Worm (Caenorhabditis elegans): ENCODE data around the gene F02C12.2.

F02C12.2 gene

ce11 chrX:13415722-13416121 is 16.6 kb upstream of the F02C12.2 start, which contains the start of gene C29F7.2 (continued):
- TF ChIP-seq dmd-6 (GFP tag; IDR thresholded peaks at IDR 0.05) (peak; percentile 48; the same call in 1 of the 2 replicates), lin-1 (GFP tag; IDR thresholded peaks at IDR 0.05) (no peak), D1046.2 (GFP tag; IDR thresholded peaks at IDR 0.05) (no peak), daf-8 (GFP tag; IDR thresholded peaks at IDR 0.05) (no peak), unc-39 (tag; optimal IDR thresholded peaks at IDR 0.05) (no peak), egl-43 (GFP tag; IDR thresholded peaks at IDR 0.05) (no peak), nhr-237 (tag; optimal IDR thresholded peaks at IDR 0.05) (no peak), ces-1 (GFP tag; optimal IDR thresholded peaks at IDR 0.05) (no peak), Y105C5A.15 (GFP tag; IDR thresholded peaks at IDR 0.05) (no peak), mdl-1 (tag; optimal IDR thresholded peaks at IDR 0.05) (no peak), daf-16 (GFP tag; optimal IDR thresholded peaks at IDR 0.05) (peak in 1 of 2 experiments; percentile 2), daf-16 (tag; optimal IDR thresholded peaks at IDR 0.05) (peak; percentile 91), pqm-1 (tag; optimal IDR thresholded peaks at IDR 0.05) (peak; percentile 47), arid-1 (GFP tag; conservative IDR thresholded peaks at IDR 0.05) (no peak), mes-2 (tag; optimal IDR thresholded peaks at IDR 0.05; ENCODE audit: poor library complexity, severe bottlenecking) (no peak), F10B5.3 (tag; optimal IDR thresholded peaks at IDR 0.05) (no peak), ztf-11 (tag; optimal IDR thresholded peaks at IDR 0.05) (no peak), ZK337.2 (GFP tag; IDR thresholded peaks at IDR 0.05) (no peak), madf-9 (GFP tag; conservative IDR thresholded peaks at IDR 0.05) (no peak), T20F7.1 (GFP tag; optimal IDR thresholded peaks at IDR 0.05) (no peak), cey-2 (tag; optimal IDR thresholded peaks at IDR 0.05; ENCODE audit: borderline replicate concordance, insufficient read depth) (no peak), dmd-8 (GFP tag; IDR thresholded peaks at IDR 0.05) (no peak), hlh-11 (tag; optimal IDR thresholded peaks at IDR 0.05) (peak; percentile 53), nhr-6 (tag; optimal IDR thresholded peaks at IDR 0.05) (no peak), lin-29 (GFP tag; IDR thresholded peaks at IDR 0.05) (no peak), tra-1 (GFP tag; IDR thresholded peaks at IDR 0.05) (no peak), rbr-2 (tag; optimal IDR thresholded peaks at IDR 0.05) (no peak), ceh-62 (tag; optimal IDR thresholded peaks at IDR 0.05) (no peak), nhr-42 (GFP tag; IDR thresholded peaks at IDR 0.05) (no peak), daf-12 (tag; optimal IDR thresholded peaks at IDR 0.05) (no peak), nhr-25 (tag; optimal IDR thresholded peaks at IDR 0.05; ENCODE audit: borderline replicate concordance, insufficient read depth) (no peak), zag-1 (tag; optimal IDR thresholded peaks at IDR 0.05) (no peak), zip-2 (tag; optimal IDR thresholded peaks at IDR 0.05) (no peak), set-16 (GFP tag; IDR thresholded peaks at IDR 0.05) (no peak), vab-7 (GFP tag; IDR thresholded peaks at IDR 0.05) (no peak), ztf-7 (tag; optimal IDR thresholded peaks at IDR 0.05) (no peak), nhr-77 (tag; optimal IDR thresholded peaks at IDR 0.05) (peak; percentile 87), snpc-1.2 (GFP tag; IDR thresholded peaks at IDR 0.05) (no peak), hlh-30 (tag; optimal IDR thresholded peaks at IDR 0.05; ENCODE audit: insufficient read depth) (peak; percentile 10)

- TF ChIP-seq lin-13 (GFP tag; optimal IDR thresholded peaks at IDR 0.05) (no peak), D1046.2 (GFP tag; IDR thresholded peaks at IDR 0.05) (0 out of 2 replicates have a peak, but pooled peaks have one; percentile 28), F49E8.2 (tag; optimal IDR thresholded peaks at IDR 0.05; ENCODE audit: borderline replicate concordance) (no peak), nhr-28 (tag; optimal IDR thresholded peaks at IDR 0.05) (peak; percentile 43), T26A8.4 (GFP tag; IDR thresholded peaks at IDR 0.05) (peak; percentile 47; the same call in 1 of the 2 replicates), ces-1 (GFP tag; optimal IDR thresholded peaks at IDR 0.05) (no peak), lir-3 (tag; optimal IDR thresholded peaks at IDR 0.05) (peak; percentile 21), aha-1 (tag) (peak; percentile 89), ceh-44 (GFP tag; IDR thresholded peaks at IDR 0.05) (no peak), hlh-11 (tag; optimal IDR thresholded peaks at IDR 0.05) (peak; percentile 58), saeg-2 (GFP tag; IDR thresholded peaks at IDR 0.05) (no peak), Y105C5A.15 (GFP tag; IDR thresholded peaks at IDR 0.05) (no peak), R02D3.7 (tag; optimal IDR thresholded peaks at IDR 0.05) (no peak), jun-1 (tag; optimal IDR thresholded peaks at IDR 0.05) (no peak), spr-1 (tag; optimal IDR thresholded peaks at IDR 0.05) (peak; percentile 13), snpc-1.2 (GFP tag; IDR thresholded peaks at IDR 0.05) (peak; percentile 67), hmg-1.1 (GFP tag; IDR thresholded peaks at IDR 0.05) (peak; percentile 65), nhr-42 (GFP tag; IDR thresholded peaks at IDR 0.05) (0 out of 2 replicates have a peak, but pooled peaks have one; percentile 12), nhr-77 (tag; optimal IDR thresholded peaks at IDR 0.05) (peak; percentile 14), daf-16 (GFP tag; optimal IDR thresholded peaks at IDR 0.05) (peak in 1 of 2 experiments; percentile 70), daf-16 (tag; optimal IDR thresholded peaks at IDR 0.05) (no peak), nhr-48 (tag; optimal IDR thresholded peaks at IDR 0.05) (peak; percentile 34)
Measured at ce11 chrX:13414974-13415373, 15.9 kb upstream of the F02C12.2 start.

Data from whole organism, L4 larva.